Fruit fly (Drosophila melanogaster) whole organism, prepupa: ENCODE results near the gene CG5199.

ENCODE experiments used
- Blimp-1 ChIP-seq: fragments of 200-800 bp; sonication (Bioruptor generic); optimal IDR thresholded peaks from 3 replicates; lab custom pipeline; 2017; ENCODE audit warnings: missing biosample characterization, missing genetic modification characterization, mild to moderate bottlenecking, moderate library complexity, missing genetic modification reagents
- CG10631 ChIP-seq: fragments of 200-800 bp; sonication (Bioruptor generic); optimal IDR thresholded peaks from 2 replicates; lab custom pipeline; 2016; ENCODE audit warnings: missing biosample characterization, missing genetic modification characterization
- CG10669 ChIP-seq: fragments of 200-800 bp; sonication (Bioruptor generic); optimal IDR thresholded peaks from 3 replicates; lab custom pipeline; 2018; ENCODE audit warnings: missing biosample characterization, mild to moderate bottlenecking, missing genetic modification characterization, moderate library complexity
- CG15336 ChIP-seq: fragments of 200-800 bp; sonication (Bioruptor generic); IDR thresholded peaks from 2 replicates; pipeline ENCODE4 v1.3.6; 2022; ENCODE audit warnings: missing biosample characterization, missing genetic modification characterization
- CG16779 ChIP-seq: fragments of 200-800 bp; sonication (Bioruptor generic); optimal IDR thresholded peaks from 3 replicates; lab custom pipeline; 2017; ENCODE audit warnings: missing biosample characterization, mild to moderate bottlenecking, missing genetic modification characterization
- CG3032 ChIP-seq: fragments of 200-800 bp; optimal IDR thresholded peaks from 2 replicates; lab custom pipeline; 2019; ENCODE audit warnings: missing biosample characterization, mild to moderate bottlenecking, missing genetic modification characterization, moderate library complexity
- CG31627 ChIP-seq: fragments of 200-800 bp; sonication (Bioruptor generic); optimal IDR thresholded peaks from 3 replicates; lab custom pipeline; 2016; ENCODE audit warnings: missing biosample characterization, missing genetic modification characterization
- CG32006 ChIP-seq: fragments of 200-800 bp; sonication (Bioruptor generic); optimal IDR thresholded peaks from 3 replicates; lab custom pipeline; 2017; ENCODE audit warnings: missing biosample characterization, mild to moderate bottlenecking, missing genetic modification characterization
- CG34406 ChIP-seq: fragments of 200-800 bp; sonication (Bioruptor generic); optimal IDR thresholded peaks from 3 replicates; lab custom pipeline; 2016; ENCODE audit warnings: missing biosample characterization, missing genetic modification characterization
- CG3919 ChIP-seq: fragments of 200-800 bp; sonication (Bioruptor generic); optimal IDR thresholded peaks from 3 replicates; lab custom pipeline; 2016; ENCODE audit warnings: missing biosample characterization, missing genetic modification characterization
- CG6163 ChIP-seq: fragments of 200-800 bp; sonication (Bioruptor generic); IDR thresholded peaks from 3 replicates; pipeline ENCODE4 v1.3.6; 2022; ENCODE audit warnings: missing biosample characterization, missing genetic modification characterization
- CG6792 ChIP-seq: fragments of 200-800 bp; sonication (Bioruptor generic); optimal IDR thresholded peaks from 3 replicates; lab custom pipeline; 2016; ENCODE audit warnings: missing biosample characterization, missing genetic modification characterization
- CG6854 ChIP-seq: fragments of 200-800 bp; sonication (Bioruptor generic); optimal IDR thresholded peaks from 2 replicates; lab custom pipeline; 2017; ENCODE audit warnings: missing biosample characterization, mild to moderate bottlenecking, missing genetic modification characterization
- CG8319 ChIP-seq: fragments of 200-800 bp; sonication (Bioruptor generic); optimal IDR thresholded peaks from 3 replicates; lab custom pipeline; 2016; ENCODE audit warnings: missing biosample characterization, missing genetic modification characterization
- CG8632 ChIP-seq: fragments of 200-800 bp; sonication (Bioruptor generic); optimal IDR thresholded peaks from 3 replicates; lab custom pipeline; 2016; ENCODE audit warnings: missing biosample characterization, missing genetic modification characterization
- Eip75B ChIP-seq: fragments of 200-800 bp; sonication (Bioruptor generic); optimal IDR thresholded peaks from 3 replicates; lab custom pipeline; 2016; ENCODE audit warnings: missing biosample characterization, missing genetic modification characterization
- Eip78C ChIP-seq: fragments of 200-800 bp; sonication (Bioruptor generic); peaks from one replicate; lab custom pipeline; 2016; ENCODE audit warnings: missing biosample characterization, missing genetic modification characterization
- Eip93F ChIP-seq: fragments of 200-800 bp; sonication (Bioruptor generic); optimal IDR thresholded peaks from 2 replicates; lab custom pipeline; 2016; ENCODE audit warnings: missing biosample characterization, mild to moderate bottlenecking, missing genetic modification characterization
- Ets21C ChIP-seq: fragments of 200-800 bp; sonication (Bioruptor generic); optimal IDR thresholded peaks from 3 replicates; lab custom pipeline; 2016; ENCODE audit warnings: missing biosample characterization, missing genetic modification characterization
- Ets96B ChIP-seq: fragments of 200-800 bp; optimal IDR thresholded peaks from 2 replicates; lab custom pipeline; 2019; ENCODE audit warnings: missing biosample characterization, mild to moderate bottlenecking, missing genetic modification characterization, moderate library complexity
- Gug ChIP-seq: fragments of 200-800 bp; sonication (Bioruptor generic); IDR thresholded peaks from 2 replicates; pipeline ENCODE4 v1.3.6; 2022; ENCODE audit warnings: missing biosample characterization, missing genetic modification characterization
- Hr39 ChIP-seq: fragments of 200-800 bp; sonication (Bioruptor generic); optimal IDR thresholded peaks from 2 replicates; lab custom pipeline; 2016; ENCODE audit warnings: missing biosample characterization, missing genetic modification characterization
- Hr4 ChIP-seq: fragments of 200-800 bp; sonication (Bioruptor generic); optimal IDR thresholded peaks from 3 replicates; lab custom pipeline; 2016; ENCODE audit warnings: missing biosample characterization, missing genetic modification characterization
- Lpt ChIP-seq: fragments of 200-800 bp; sonication (Bioruptor generic); optimal IDR thresholded peaks from 3 replicates; lab custom pipeline; 2016; ENCODE audit warnings: missing biosample characterization, missing genetic modification characterization
- Met ChIP-seq: fragments of 200-800 bp; sonication (Bioruptor generic); optimal IDR thresholded peaks from 3 replicates; lab custom pipeline; 2016; ENCODE audit warnings: missing biosample characterization, missing genetic modification characterization
- OdsH ChIP-seq: fragments of 200-800 bp; sonication (Bioruptor generic); optimal IDR thresholded peaks from 3 replicates; lab custom pipeline; 2016; ENCODE audit warnings: missing biosample characterization, missing genetic modification characterization
- Smox ChIP-seq: fragments of 200-800 bp; sonication (Bioruptor generic); optimal IDR thresholded peaks from 3 replicates; lab custom pipeline; 2016; ENCODE audit warnings: missing biosample characterization, missing genetic modification characterization
- Sox102F ChIP-seq: fragments of 200-800 bp; sonication (Bioruptor generic); optimal IDR thresholded peaks from 2 replicates; lab custom pipeline; 2016; ENCODE audit warnings: missing biosample characterization, mild to moderate bottlenecking, missing genetic modification characterization
- Sox14 ChIP-seq: fragments of 200-800 bp; sonication (Bioruptor generic); optimal IDR thresholded peaks from 3 replicates; lab custom pipeline; 2016; ENCODE audit warnings: missing biosample characterization, missing genetic modification characterization
- Sox15 ChIP-seq: fragments of 200-800 bp; sonication (Bioruptor generic); optimal IDR thresholded peaks from 3 replicates; lab custom pipeline; 2016; ENCODE audit warnings: missing biosample characterization, missing genetic modification characterization
- achi ChIP-seq: fragments of 200-800 bp; sonication (Bioruptor generic); optimal IDR thresholded peaks from 3 replicates; lab custom pipeline; 2016; ENCODE audit warnings: missing biosample characterization, missing genetic modification characterization
- acj6 ChIP-seq: fragments of 200-800 bp; sonication (Bioruptor generic); optimal IDR thresholded peaks from 3 replicates; lab custom pipeline; 2016; ENCODE audit warnings: missing biosample characterization, missing genetic modification characterization
- cyc ChIP-seq: fragments of 200-800 bp; sonication (Bioruptor generic); optimal IDR thresholded peaks from 3 replicates; lab custom pipeline; 2016; ENCODE audit warnings: missing biosample characterization, missing genetic modification characterization
- dac ChIP-seq: fragments of 200-800 bp; sonication (Bioruptor generic); optimal IDR thresholded peaks from 2 replicates; lab custom pipeline; 2017; ENCODE audit warnings: missing biosample characterization, mild to moderate bottlenecking, missing genetic modification characterization
- dsx ChIP-seq: fragments of 200-800 bp; optimal IDR thresholded peaks from 3 replicates; lab custom pipeline; 2019; ENCODE audit warnings: missing biosample characterization, mild to moderate bottlenecking, missing genetic modification characterization, moderate library complexity; ENCODE audit not compliant: poor library complexity, severe bottlenecking
- eg ChIP-seq: fragments of 200-800 bp; sonication (Bioruptor generic); IDR thresholded peaks from 3 replicates; pipeline ENCODE4 v1.3.6; 2022; ENCODE audit warnings: missing biosample characterization, missing genetic modification characterization
- esn ChIP-seq: fragments of 200-800 bp; sonication (Bioruptor generic); optimal IDR thresholded peaks from 2 replicates; lab custom pipeline; 2016; ENCODE audit warnings: missing biosample characterization, mild to moderate bottlenecking, missing genetic modification characterization, moderate library complexity
- lz ChIP-seq: fragments of 200-800 bp; sonication (Bioruptor generic); optimal IDR thresholded peaks from 3 replicates; lab custom pipeline; 2016; ENCODE audit warnings: missing biosample characterization, missing genetic modification characterization
- net ChIP-seq: fragments of 200-800 bp; sonication (Bioruptor generic); optimal IDR thresholded peaks from 3 replicates; lab custom pipeline; 2016; ENCODE audit warnings: missing biosample characterization, missing genetic modification characterization
- salr ChIP-seq, 2 experiments: fragments of 200-800 bp; sonication (Bioruptor generic); optimal IDR thresholded peaks; 3 replicates each; lab custom pipeline; 2016 to 2018; ENCODE audit warnings: missing biosample characterization in 2 of 2, missing genetic modification characterization in 2 of 2, mild to moderate bottlenecking in 1 of 2
- svp ChIP-seq: fragments of 200-800 bp; sonication (Bioruptor generic); peaks from one replicate; lab custom pipeline; 2016; ENCODE audit warnings: missing biosample characterization, missing genetic modification characterization
- topi ChIP-seq: fragments of 200-800 bp; sonication (Bioruptor generic); optimal IDR thresholded peaks from 3 replicates; lab custom pipeline; 2016; ENCODE audit warnings: missing biosample characterization, missing genetic modification characterization
- vri ChIP-seq: fragments of 200-800 bp; sonication (Bioruptor generic); optimal IDR thresholded peaks from 3 replicates; lab custom pipeline; 2016; ENCODE audit warnings: missing biosample characterization, mild to moderate bottlenecking, missing genetic modification characterization

CG5199 gene

DNA sequence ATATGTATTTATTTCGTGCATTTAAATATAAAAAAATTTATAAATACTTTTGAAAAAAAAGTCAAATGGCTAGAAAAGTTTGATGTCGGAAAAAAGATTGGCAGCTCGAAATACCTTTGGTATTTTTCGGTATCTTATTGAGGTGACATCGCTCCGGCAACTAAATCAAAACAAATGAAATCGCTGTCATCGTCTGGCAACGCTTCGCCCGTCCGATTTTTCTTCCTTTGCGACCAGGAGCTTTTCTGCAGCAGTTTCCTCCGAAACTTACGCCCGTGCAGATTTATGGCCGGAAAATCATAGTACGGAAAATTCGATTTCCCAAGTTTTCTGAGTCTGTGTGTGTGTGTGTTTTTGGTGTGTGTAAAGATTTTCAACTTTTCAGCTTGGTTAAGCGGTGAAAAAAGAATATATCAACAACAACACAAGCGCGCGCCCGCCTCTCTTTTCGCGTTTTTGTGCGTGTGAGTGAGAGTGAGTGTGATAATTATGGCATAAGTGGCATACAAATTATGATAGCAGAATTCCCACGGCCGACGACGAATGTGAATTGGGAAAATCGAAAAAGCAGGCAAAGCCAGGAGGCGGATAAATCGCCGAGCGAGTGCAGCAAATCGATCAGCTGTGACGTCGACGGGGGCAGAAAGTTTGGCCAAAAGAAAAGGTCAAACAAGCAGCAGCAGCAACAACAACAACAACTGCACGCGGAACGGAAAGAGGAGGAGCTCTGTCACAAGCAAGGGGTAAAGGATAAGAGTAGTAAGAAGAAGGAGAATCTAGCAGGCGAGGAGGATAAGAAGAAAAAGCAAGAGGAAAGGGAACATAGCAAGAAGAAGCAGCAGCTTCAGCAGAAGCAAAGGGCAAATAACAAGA lies 44.7 kb upstream of the CG5199 start, which contains the start of gene CG32425 (continued):
- no peak for TF ChIP-seq dsx (GFP tag; lab: Kevin White, UChicago)
- no peak for TF ChIP-seq CG10669 (GFP tag; lab: Kevin White, UChicago)
- TF ChIP-seq lz, result no peak
- TF ChIP-seq Eip75B, result peak; percentile 33
- TF ChIP-seq Eip93F (GFP tag; lab: Kevin White, UChicago), result no peak
- TF ChIP-seq Ets96B (tag; lab: Kevin White, UChicago), result no peak
- no peak for TF ChIP-seq Ets21C (GFP tag; lab: Kevin White, UChicago)
- no peak for TF ChIP-seq Met
- TF ChIP-seq Lpt (GFP tag; lab: Kevin White, UChicago), result no peak
- TF ChIP-seq Sox102F (GFP tag; lab: Kevin White, UChicago), result no peak
- TF ChIP-seq acj6 (GFP tag; lab: Kevin White, UChicago), result no peak
- TF ChIP-seq CG8632 (GFP tag; lab: Kevin White, UChicago), result no peak
- TF ChIP-seq CG3919 (GFP tag; lab: Kevin White, UChicago), result no peak
- peak; percentile 54 for TF ChIP-seq CG6854
- no peak for TF ChIP-seq CG8319 (GFP tag; lab: Kevin White, UChicago)
- peak; percentile 8 for TF ChIP-seq Sox14 (GFP tag; lab: Kevin White, UChicago)
- no peak for TF ChIP-seq CG34406 (GFP tag; lab: Kevin White, UChicago)
- no peak for TF ChIP-seq CG16779
- no peak for TF ChIP-seq cyc (GFP tag; lab: Kevin White, UChicago)
- no peak for TF ChIP-seq Gug (GFP tag; lab: Robert Waterston, UW)
- TF ChIP-seq esn (GFP tag; lab: Kevin White, UChicago), result no peak
- no peak for TF ChIP-seq CG6792 (GFP tag; lab: Kevin White, UChicago)
- peak; percentile 37 for TF ChIP-seq Eip78C
- TF ChIP-seq CG15336 (GFP tag; lab: Robert Waterston, UW), result no peak
- no peak for TF ChIP-seq Hr39 (GFP tag; lab: Kevin White, UChicago)
- no peak for TF ChIP-seq eg
- no peak for TF ChIP-seq CG6163
- no peak for TF ChIP-seq salr (GFP tag; optimal IDR thresholded peaks at IDR 0.05; lab: Kevin White, UChicago)
- no peak for TF ChIP-seq CG31627 (GFP tag; lab: Kevin White, UChicago)
- TF ChIP-seq Blimp-1 (GFP tag; lab: Kevin White, UChicago), result no peak
- no peak for TF ChIP-seq Smox
- TF ChIP-seq dac (GFP tag; lab: Kevin White, UChicago), result no peak

DNA sequence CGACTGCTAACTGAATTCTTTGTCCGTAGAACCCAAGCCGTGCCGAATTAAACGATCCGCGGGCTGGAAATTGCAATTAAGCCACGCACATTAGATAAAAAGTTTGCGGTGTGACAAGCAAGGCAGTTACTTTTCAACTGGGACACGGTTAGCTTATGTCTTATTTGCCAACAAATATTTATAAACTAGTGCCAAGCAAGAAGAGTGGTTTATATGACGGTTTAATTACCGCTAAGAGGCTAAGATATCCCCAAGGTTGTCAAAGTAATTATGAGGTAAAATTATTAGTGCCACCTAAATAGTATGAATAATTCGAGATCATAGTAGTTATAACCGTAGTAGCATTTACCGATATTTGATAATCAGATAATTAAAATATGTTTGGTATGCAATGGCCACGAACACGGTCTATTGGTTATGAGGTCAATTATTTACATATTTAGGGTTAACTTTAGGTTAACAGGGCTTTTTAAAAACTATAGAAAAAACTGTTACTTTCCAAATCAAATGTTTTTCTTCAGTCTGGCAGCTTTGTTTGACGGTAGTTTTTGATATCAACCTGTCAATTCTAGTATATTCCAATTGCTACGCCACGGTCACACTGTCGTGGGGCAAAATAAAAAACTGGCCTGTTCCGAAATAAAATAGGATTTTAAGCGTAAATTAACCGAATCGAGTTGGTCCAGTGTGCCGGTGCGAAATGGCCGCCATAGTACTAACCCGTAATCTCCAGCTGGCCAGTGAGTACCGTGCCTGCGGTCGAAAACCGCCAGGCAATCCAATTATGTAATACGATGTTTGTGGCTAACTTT lies 42.3 kb upstream of the CG5199 start, which contains the start of gene ZnT77C:
Gene ZnT77C, minus strand, starts transcription at position 142 of the 812 bp plus-strand sequence.
- TF ChIP-seq CG6163, result no peak
- TF ChIP-seq Eip78C, result peak; percentile 37
- peak; percentile 5 for TF ChIP-seq Sox14 (GFP tag; lab: Kevin White, UChicago)
- no peak for TF ChIP-seq topi (GFP tag; lab: Kevin White, UChicago)
- peak; percentile 83 for TF ChIP-seq vri (GFP tag; lab: Kevin White, UChicago)

DNA sequence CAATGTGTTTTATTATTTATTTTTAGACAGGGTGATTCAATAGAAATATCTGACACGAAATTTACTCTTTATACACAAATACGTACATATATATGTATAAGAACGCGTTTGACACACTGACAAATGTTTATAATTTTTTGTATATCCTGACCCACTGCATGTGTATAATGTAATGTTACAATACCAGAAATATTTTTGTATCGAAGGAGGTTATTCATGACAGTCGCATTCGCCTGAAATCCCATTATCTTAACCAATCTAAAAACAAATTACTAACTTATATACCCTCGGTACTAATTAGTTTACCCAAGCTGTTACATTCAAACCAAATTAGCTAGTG lies 41.6 kb upstream of the CG5199 start:
- TF ChIP-seq CG6163, result no peak
- TF ChIP-seq CG8319 (GFP tag; lab: Kevin White, UChicago), result no peak
- TF ChIP-seq CG3032, result no peak
- TF ChIP-seq lz, result peak; percentile 13
- peak; percentile 52 for TF ChIP-seq Eip78C
- TF ChIP-seq Met, result peak; percentile 8
- TF ChIP-seq Gug (GFP tag; lab: Robert Waterston, UW), result no peak
- no peak for TF ChIP-seq CG10631 (GFP tag; lab: Kevin White, UChicago)
- no peak for TF ChIP-seq Eip75B
- no peak for TF ChIP-seq Blimp-1 (GFP tag; lab: Kevin White, UChicago)
- no peak for TF ChIP-seq CG6854
- TF ChIP-seq achi, result peak; percentile 1
- peak; percentile 46 for TF ChIP-seq svp (GFP tag; lab: Kevin White, UChicago)
- no peak for TF ChIP-seq Smox
- no peak for TF ChIP-seq Sox15
- TF ChIP-seq OdsH (GFP tag; lab: Kevin White, UChicago), result peak; percentile 28
- TF ChIP-seq Ets96B (tag; lab: Kevin White, UChicago), result peak; percentile 9
- TF ChIP-seq Hr4 (GFP tag; lab: Kevin White, UChicago), result peak; percentile 55
- no peak for TF ChIP-seq eg
- peak; percentile 25; the same call in 1 of the 2 replicates for TF ChIP-seq CG15336 (GFP tag; lab: Robert Waterston, UW)
- no peak for TF ChIP-seq net
- peak; percentile 50 for TF ChIP-seq CG32006 (GFP tag; lab: Kevin White, UChicago)
- TF ChIP-seq esn (GFP tag; lab: Kevin White, UChicago), result no peak
